Fruit fly (Drosophila melanogaster) Kc167 (cell line): ENCODE data around the gene CG4367.

Experiments used
- Myc ChIP-seq: fragments of >200 bp; optimal IDR thresholded peaks from 2 replicates; lab custom pipeline; 2017; ENCODE audit warnings: missing external identifiers
- Sin3A ChIP-seq: fragments of >200 bp; optimal IDR thresholded peaks from 2 replicates; lab custom pipeline; 2018; ENCODE audit warnings: missing external identifiers
- h ChIP-seq: fragments of >200 bp; optimal IDR thresholded peaks from 3 replicates; lab custom pipeline; 2018; ENCODE audit warnings: missing external identifiers
- insv ChIP-seq: fragments of >200 bp; optimal IDR thresholded peaks from 3 replicates; lab custom pipeline; 2018; ENCODE audit warnings: missing external identifiers
- psq ChIP-seq: fragments of >200 bp; optimal IDR thresholded peaks from 2 replicates; lab custom pipeline; 2017; ENCODE audit warnings: missing external identifiers
- ttk ChIP-seq: sonication (Bioruptor generic); optimal IDR thresholded peaks from 2 replicates; lab custom pipeline; 2017; ENCODE audit warnings: missing external identifiers

Gene CG4367

DNA sequence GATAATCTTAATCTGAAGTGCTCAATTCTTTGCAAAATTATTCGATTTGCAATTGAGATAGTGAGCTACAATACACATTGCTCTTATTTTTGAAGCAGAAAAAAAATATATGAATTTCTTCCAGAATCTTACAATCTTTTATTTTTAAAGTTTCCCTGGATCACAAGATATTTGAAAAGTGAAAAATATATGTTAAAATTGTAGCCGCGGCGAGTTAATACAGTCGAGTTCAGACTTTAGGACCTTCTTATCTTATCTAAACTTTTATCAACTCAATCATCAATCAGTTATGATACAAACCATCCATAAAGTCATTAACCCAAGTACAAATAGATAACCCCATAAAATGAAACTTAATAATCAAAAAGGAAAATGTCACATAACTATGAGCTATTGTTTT, 6.1 kb upstream of the CG4367 start:
- TF ChIP-seq Myc = no peak
- TF ChIP-seq ttk (lab: Kevin White, UChicago) = no peak
- TF ChIP-seq insv = no peak
- no peak for TF ChIP-seq h (lab: Kevin White, UChicago)
- TF ChIP-seq Sin3A (lab: Kevin White, UChicago) = no peak
- TF ChIP-seq psq (lab: Kevin White, UChicago) = no peak

DNA sequence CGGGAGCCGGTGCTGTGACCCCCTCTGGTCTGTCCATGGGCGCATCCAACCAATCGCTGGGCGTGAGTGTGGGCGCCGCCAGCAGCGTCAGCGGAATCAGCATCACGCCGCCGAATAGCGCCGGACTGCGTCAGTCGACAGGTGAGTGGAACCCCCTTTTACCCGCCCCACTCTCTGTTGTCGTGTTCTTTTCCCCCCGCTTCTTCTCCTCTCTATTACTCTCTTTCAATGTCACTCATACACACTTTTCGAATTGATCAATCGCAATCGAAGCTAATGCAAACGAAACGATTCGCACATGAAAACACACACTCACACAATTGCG, 5.7 kb upstream of the CG4367 start:
- TF ChIP-seq ttk (lab: Kevin White, UChicago) (peak; percentile 71), insv (no peak), h (lab: Kevin White, UChicago) (no peak), Sin3A (lab: Kevin White, UChicago) (no peak), Myc (no peak), psq (lab: Kevin White, UChicago) (no peak)

dm6 chr3R:20309661-20310497, 5.1 kb upstream of the CG4367 start:
- TF ChIP-seq insv = no peak
- no peak for TF ChIP-seq Myc
- no peak for TF ChIP-seq psq (lab: Kevin White, UChicago)
- no peak for TF ChIP-seq Sin3A (lab: Kevin White, UChicago)
- TF ChIP-seq ttk (lab: Kevin White, UChicago) = no peak
- no peak for TF ChIP-seq h (lab: Kevin White, UChicago)

- TF ChIP-seq psq (lab: Kevin White, UChicago) (no peak), Myc (no peak), h (lab: Kevin White, UChicago) (no peak), ttk (lab: Kevin White, UChicago) (no peak), Sin3A (lab: Kevin White, UChicago) (no peak), insv (no peak)
Measured at dm6 chr3R:20308972-20309660, 4.3 kb upstream of the CG4367 start, which contains the start of gene Orp8. TSS of gene Orp8 (plus strand) at chr3R:20309344.

- TF ChIP-seq ttk (lab: Kevin White, UChicago) = no peak
- TF ChIP-seq psq (lab: Kevin White, UChicago) = no peak
- no peak for TF ChIP-seq insv
- TF ChIP-seq Myc = no peak
- TF ChIP-seq h (lab: Kevin White, UChicago) = no peak
- TF ChIP-seq Sin3A (lab: Kevin White, UChicago) = no peak
Measured at dm6 chr3R:20307487-20307971, 2.8 kb upstream of the CG4367 start, which contains the start of gene CG4362. TSS of gene CG4362 (minus strand) at chr3R:20307537.

DNA sequence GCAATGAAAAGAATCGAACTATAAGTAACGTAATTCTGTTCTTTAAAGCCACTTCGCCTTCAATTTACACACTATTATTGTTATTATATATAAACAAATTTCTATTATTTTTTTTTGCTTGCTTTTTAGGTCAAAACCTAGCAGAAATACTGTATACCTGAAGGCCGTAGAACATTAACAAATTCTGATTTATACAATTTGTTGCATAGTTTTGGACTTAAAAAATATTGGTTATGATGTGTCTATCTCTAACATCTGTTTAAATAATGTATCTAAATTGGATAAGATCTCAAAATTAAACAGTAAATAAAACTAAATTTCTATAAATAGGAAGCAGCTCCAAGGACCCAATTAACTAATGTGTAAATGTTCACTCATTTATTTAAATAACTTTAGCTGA, 1.1 kb upstream of the CG4367 start:
- TF ChIP-seq psq (lab: Kevin White, UChicago) (no peak), ttk (lab: Kevin White, UChicago) (no peak), h (lab: Kevin White, UChicago) (no peak), insv (no peak), Sin3A (lab: Kevin White, UChicago) (no peak), Myc (no peak)

DNA sequence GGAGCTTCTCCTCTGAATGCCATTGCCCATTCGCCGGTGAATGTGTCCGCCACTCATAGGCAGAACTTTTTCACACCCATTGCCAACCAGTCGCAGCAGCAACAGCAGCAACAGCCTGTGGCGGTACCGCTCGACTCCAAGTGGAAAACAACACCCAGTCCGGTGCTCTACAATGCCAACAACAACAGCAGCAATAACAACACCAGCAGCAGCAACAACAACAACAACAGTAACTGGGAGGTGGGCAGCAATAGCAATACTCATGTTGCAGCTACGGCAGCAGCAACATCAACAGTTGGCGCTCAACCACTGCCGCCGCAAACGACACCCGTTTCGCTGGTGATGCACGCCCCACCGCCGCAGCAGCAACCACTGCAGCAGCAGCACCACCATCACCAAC, 11.1 kb downstream of the CG4367 start:
- TF ChIP-seq Sin3A (lab: Kevin White, UChicago) (no peak), Myc (no peak), insv (no peak), ttk (lab: Kevin White, UChicago) (no peak), h (lab: Kevin White, UChicago) (no peak), psq (lab: Kevin White, UChicago) (no peak)

DNA sequence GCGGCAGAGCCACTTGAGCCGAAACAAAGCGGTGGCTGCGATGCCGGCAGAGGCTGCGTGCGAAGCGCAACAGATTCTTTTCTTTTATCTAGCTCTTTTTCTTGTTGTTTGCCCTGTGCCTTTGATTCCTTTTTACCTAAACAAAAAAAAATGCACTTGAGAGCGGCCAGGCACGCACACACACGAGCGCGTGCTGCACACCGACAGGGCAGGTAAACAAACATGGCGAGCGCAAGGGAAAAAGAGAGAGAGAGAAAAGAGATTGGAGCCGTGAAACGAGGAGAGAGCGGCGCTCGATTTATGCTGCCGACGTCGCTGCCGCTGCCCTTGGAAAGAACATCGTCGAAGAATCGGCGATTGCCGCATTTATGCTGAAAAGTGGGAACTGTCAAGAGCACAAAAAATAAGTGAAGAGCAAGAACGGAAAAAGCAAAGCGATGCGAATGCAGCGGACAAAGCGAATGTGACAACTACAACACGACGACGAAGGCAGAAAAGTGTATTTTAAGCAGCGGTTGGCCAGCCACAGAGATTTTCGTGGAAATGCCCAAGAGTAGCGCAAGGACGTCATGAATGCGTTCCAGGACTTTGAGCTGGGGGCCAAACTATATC, 11.8 kb downstream of the CG4367 start:
- no peak for TF ChIP-seq psq (lab: Kevin White, UChicago)
- no peak for TF ChIP-seq insv
- no peak for TF ChIP-seq Myc
- no peak for TF ChIP-seq ttk (lab: Kevin White, UChicago)
- no peak for TF ChIP-seq Sin3A (lab: Kevin White, UChicago)
- no peak for TF ChIP-seq h (lab: Kevin White, UChicago)

dm6 chr3R:20292030-20292879, 12.5 kb downstream of the CG4367 start:
- no peak for TF ChIP-seq ttk (lab: Kevin White, UChicago)
- TF ChIP-seq psq (lab: Kevin White, UChicago) = no peak
- TF ChIP-seq Sin3A (lab: Kevin White, UChicago) = no peak
- TF ChIP-seq insv = no peak
- TF ChIP-seq Myc = no peak
- no peak for TF ChIP-seq h (lab: Kevin White, UChicago)

dm6 chr3R:20291594-20291993, 13.2 kb downstream of the CG4367 start:
- TF ChIP-seq Sin3A (lab: Kevin White, UChicago) (no peak), ttk (lab: Kevin White, UChicago) (no peak), psq (lab: Kevin White, UChicago) (no peak), h (lab: Kevin White, UChicago) (no peak), insv (no peak), Myc (no peak)

dm6 chr3R:20291106-20291505, 13.7 kb downstream of the CG4367 start:
- TF ChIP-seq h (lab: Kevin White, UChicago) (no peak), insv (no peak), psq (lab: Kevin White, UChicago) (no peak), Sin3A (lab: Kevin White, UChicago) (no peak), Myc (no peak), ttk (lab: Kevin White, UChicago) (no peak)
